Fruit fly (Drosophila melanogaster): ENCODE data around the gene ash1.

The ash1 gene

dm6 chr3L:19561745-19562144, 36.8 kb downstream of the ash1 start (continued):
- TF ChIP-seq CG11762 (GFP tag; optimal IDR thresholded peaks at IDR 0.05; ENCODE audit: insufficient read depth) (peak; percentile 84), Gug (GFP tag; IDR thresholded peaks at IDR 0.05) (peak; percentile 56), CG8119 (GFP tag; IDR thresholded peaks at IDR 0.05) (peak; percentile 95), Met (GFP tag; optimal IDR thresholded peaks at IDR 0.05) (peak; percentile 84), Ets96B (tag; optimal IDR thresholded peaks at IDR 0.05) (peak; percentile 74), CG31627 (GFP tag; optimal IDR thresholded peaks at IDR 0.05) (peak; percentile 74), vri (GFP tag; optimal IDR thresholded peaks at IDR 0.05) (peak; percentile 49), acj6 (GFP tag; optimal IDR thresholded peaks at IDR 0.05) (peak; percentile 84)

DNA sequence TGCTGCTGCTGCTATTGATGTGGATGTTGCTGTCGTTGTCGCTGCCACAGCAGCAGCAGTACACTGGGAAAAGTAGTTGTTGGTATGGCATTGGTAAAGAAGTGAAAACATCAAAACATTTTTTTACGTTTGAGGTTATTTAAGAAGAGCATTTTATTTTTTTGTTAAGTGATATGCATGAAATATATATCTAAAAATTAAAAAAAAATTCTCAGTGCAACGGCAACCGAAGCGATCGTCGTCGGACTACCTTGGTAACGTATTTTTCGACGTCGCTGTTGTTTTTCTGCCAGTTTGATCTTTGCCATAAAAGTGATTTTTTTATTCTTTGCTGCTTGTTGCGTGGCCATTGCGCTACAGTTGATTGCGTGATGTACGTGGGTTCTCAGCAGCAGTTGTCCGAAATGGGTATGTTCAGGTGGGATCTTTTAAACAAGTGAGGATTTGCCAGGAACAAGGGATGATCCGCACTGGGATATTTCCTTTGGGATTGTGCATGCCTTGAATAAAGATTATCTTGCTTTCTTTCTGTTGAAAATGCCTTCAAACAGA, 37.8 kb downstream of the ash1 start:
- TF ChIP-seq Sox15 (GFP tag; optimal IDR thresholded peaks at IDR 0.05) (peak; percentile 94), Met (GFP tag; optimal IDR thresholded peaks at IDR 0.05) (peak; percentile 99), CG1621 (tag; optimal IDR thresholded peaks at IDR 0.05) (peak; percentile 96), CG6808 (GFP tag; optimal IDR thresholded peaks at IDR 0.05) (peak; percentile 99), CG8119 (GFP tag; IDR thresholded peaks at IDR 0.05) (peak; percentile 99), CG10631 (GFP tag; optimal IDR thresholded peaks at IDR 0.05) (peak; percentile 99), pdm3 (GFP tag; optimal IDR thresholded peaks at IDR 0.05) (peak; percentile 98), CG6792 (GFP tag; optimal IDR thresholded peaks at IDR 0.05) (peak; percentile 98), dsx (GFP tag; optimal IDR thresholded peaks at IDR 0.05; ENCODE audit: poor library complexity, severe bottlenecking) (peak; percentile 98), OdsH (GFP tag; optimal IDR thresholded peaks at IDR 0.05) (peak; percentile 98), Blimp-1 (GFP tag; optimal IDR thresholded peaks at IDR 0.05) (peak; percentile 94), Eip75B (GFP tag; optimal IDR thresholded peaks at IDR 0.05) (peak; percentile 99), dac (GFP tag; optimal IDR thresholded peaks at IDR 0.05) (peak; percentile 94), CG16779 (tag; optimal IDR thresholded peaks at IDR 0.05) (peak; percentile 95), vri (GFP tag; optimal IDR thresholded peaks at IDR 0.05) (peak; percentile 97), achi (GFP tag; optimal IDR thresholded peaks at IDR 0.05) (peak; percentile 98), fd59A (GFP tag; optimal IDR thresholded peaks at IDR 0.05) (peak; percentile 99), fd85E (GFP tag; optimal IDR thresholded peaks at IDR 0.05) (peak; percentile 94), salr (GFP tag; optimal IDR thresholded peaks at IDR 0.05) (peak; percentile 93 to 97), CG15336 (GFP tag; IDR thresholded peaks at IDR 0.05) (peak; percentile 99), CG11294 (GFP tag; IDR thresholded peaks at IDR 0.05) (peak; percentile 94), Sox14 (GFP tag; optimal IDR thresholded peaks at IDR 0.05) (peak; percentile 98), Smox (GFP tag; optimal IDR thresholded peaks at IDR 0.05) (peak; percentile 98), net (GFP tag; optimal IDR thresholded peaks at IDR 0.05) (peak; percentile 99), Hr4 (GFP tag; optimal IDR thresholded peaks at IDR 0.05) (peak; percentile 98), Ets96B (tag; optimal IDR thresholded peaks at IDR 0.05) (peak; percentile 98), Eip93F (GFP tag; optimal IDR thresholded peaks at IDR 0.05) (peak; percentile 99), CG31627 (GFP tag; optimal IDR thresholded peaks at IDR 0.05) (peak; percentile 98), CG8319 (GFP tag; optimal IDR thresholded peaks at IDR 0.05) (peak; percentile 95), CG11902 (GFP tag; optimal IDR thresholded peaks at IDR 0.05) (peak; percentile 97), Hr39 (GFP tag; optimal IDR thresholded peaks at IDR 0.05) (peak; percentile 98), Lpt (GFP tag; optimal IDR thresholded peaks at IDR 0.05) (peak; percentile 98), Ets21C (GFP tag; optimal IDR thresholded peaks at IDR 0.05) (peak; percentile 96), svp (GFP tag) (peak; percentile 99), CG9139 (GFP tag; optimal IDR thresholded peaks at IDR 0.05) (peak; percentile 98), CG6163 (GFP tag; IDR thresholded peaks at IDR 0.05) (peak; percentile 99), acj6 (GFP tag; optimal IDR thresholded peaks at IDR 0.05) (peak; percentile 99), fkh (GFP tag; optimal IDR thresholded peaks at IDR 0.05) (peak; percentile 79), Hr38 (GFP tag; optimal IDR thresholded peaks at IDR 0.05) (peak; percentile 43), CG4318 (GFP tag; optimal IDR thresholded peaks at IDR 0.05) (peak; percentile 96), CG10669 (GFP tag; optimal IDR thresholded peaks at IDR 0.05) (peak; percentile 98), Eip78C (GFP tag) (peak; percentile 100), Gug (GFP tag; IDR thresholded peaks at IDR 0.05) (peak; percentile 97), CG6276 (GFP tag; optimal IDR thresholded peaks at IDR 0.05) (peak; percentile 96), eg (GFP tag; IDR thresholded peaks at IDR 0.05) (peak; percentile 99), CG11762 (GFP tag; optimal IDR thresholded peaks at IDR 0.05; ENCODE audit: insufficient read depth) (peak; percentile 97), lz (GFP tag; optimal IDR thresholded peaks at IDR 0.05) (peak; percentile 98), ss (GFP tag; optimal IDR thresholded peaks at IDR 0.05) (peak; percentile 99)
